Worm (Caenorhabditis elegans): ENCODE measurements around the gene C54F6.17.

The C54F6.17 gene

ce11 chrV:7529840-7530239, 2.6 kb downstream of the C54F6.17 start, which contains the start of gene swt-2:
swt-2 (plus strand) TSS chrV:7530140.
- TF ChIP-seq egl-18 (GFP tag; IDR thresholded peaks at IDR 0.05) (no peak), D2030.7 (GFP tag; IDR thresholded peaks at IDR 0.05) (no peak)

ce11 chrV:7532947-7533346, 5.7 kb downstream of the C54F6.17 start, which contains the start of gene C54F6.3:
C54F6.3 (plus strand) TSS chrV:7533247.
- TF ChIP-seq ceh-58 (GFP tag; IDR thresholded peaks at IDR 0.05) (no peak), snpc-1.3 (tag; optimal IDR thresholded peaks at IDR 0.05; ENCODE audit: insufficient read depth) (no peak), ama-1 (optimal IDR thresholded peaks at IDR 0.05) (no peak), ama-1 (GFP tag; optimal IDR thresholded peaks at IDR 0.05) (no peak), mcd-1 (GFP tag; IDR thresholded peaks at IDR 0.05) (no peak), F23B12.7 (tag; optimal IDR thresholded peaks at IDR 0.05; ENCODE audit: insufficient read depth) (no peak), Y53G8AR.9 (GFP tag; conservative IDR thresholded peaks at IDR 0.05) (no peak), C17E4.6 (GFP tag; IDR thresholded peaks at IDR 0.05) (no peak), bed-2 (GFP tag; IDR thresholded peaks at IDR 0.05) (no peak), B0035.1 (tag; optimal IDR thresholded peaks at IDR 0.05) (no peak), sptf-2 (GFP tag; optimal IDR thresholded peaks at IDR 0.05) (no peak), rcor-1 (GFP tag; IDR thresholded peaks at IDR 0.05) (no peak), B0261.1 (tag; optimal IDR thresholded peaks at IDR 0.05) (no peak), lin-35 (GFP tag; optimal IDR thresholded peaks at IDR 0.05) (no peak), dpl-1 (GFP tag; optimal IDR thresholded peaks at IDR 0.05) (no peak), lir-1 (GFP tag; conservative IDR thresholded peaks at IDR 0.05) (no peak), ztf-18 (tag; optimal IDR thresholded peaks at IDR 0.05) (no peak), snpc-4 (GFP tag; optimal IDR thresholded peaks at IDR 0.05) (no peak), snpc-4 (tag; optimal IDR thresholded peaks at IDR 0.05) (no peak), nhr-27 (tag; optimal IDR thresholded peaks at IDR 0.05) (no peak), F49E8.2 (tag; optimal IDR thresholded peaks at IDR 0.05; ENCODE audit: insufficient read depth) (no peak)

ce11 chrV:7538018-7538417, 10.8 kb downstream of the C54F6.17 start, which contains the start of gene C54F6.12:
C54F6.12 (minus strand) TSS chrV:7538118.
- TF ChIP-seq hlh-26 (GFP tag; conservative IDR thresholded peaks at IDR 0.05) (no peak), nhr-90 (tag; optimal IDR thresholded peaks at IDR 0.05) (no peak), athp-1 (tag; optimal IDR thresholded peaks at IDR 0.05) (no peak), ccch-3 (GFP tag; optimal IDR thresholded peaks at IDR 0.05) (no peak), ets-4 (GFP tag; optimal IDR thresholded peaks at IDR 0.05) (no peak), lsl-1 (GFP tag; optimal IDR thresholded peaks at IDR 0.05) (no peak), ztf-18 (tag; optimal IDR thresholded peaks at IDR 0.05) (no peak), ceh-40 (GFP tag; IDR thresholded peaks at IDR 0.05) (no peak), bed-2 (GFP tag; IDR thresholded peaks at IDR 0.05) (no peak), nhr-27 (tag; optimal IDR thresholded peaks at IDR 0.05) (no peak), hlh-12 (tag; optimal IDR thresholded peaks at IDR 0.05) (no peak), K11D2.4 (GFP tag; IDR thresholded peaks at IDR 0.05) (no peak), hsf-1 (GFP tag; IDR thresholded peaks at IDR 0.05) (no peak), snpc-1.1 (tag; optimal IDR thresholded peaks at IDR 0.05; ENCODE audit: insufficient read depth) (no peak), nfya-1 (tag; optimal IDR thresholded peaks at IDR 0.05; ENCODE audit: borderline replicate concordance, insufficient read depth) (no peak), mxl-1 (tag; optimal IDR thresholded peaks at IDR 0.05) (no peak)
